Fruit fly (Drosophila melanogaster) whole organism, embryonic: Measurements from ENCODE around the gene mRpS14.

Source experiments
- Atf3 ChIP-seq: fragments of 200-800 bp; sonication (Bioruptor generic); optimal IDR thresholded peaks from 3 replicates; lab custom pipeline; 2016; ENCODE audit warnings: missing biosample characterization, missing genetic modification characterization
- Bgb ChIP-seq: fragments of 200-800 bp; sonication (Bioruptor generic); IDR thresholded peaks from 2 replicates; pipeline ENCODE4 v1.3.6; 2022; ENCODE audit warnings: missing biosample characterization, missing genetic modification characterization; ENCODE audit not compliant: partially characterized antibody
- CG10274 ChIP-seq: fragments of 200-800 bp; sonication (Bioruptor generic); optimal IDR thresholded peaks from 3 replicates; lab custom pipeline; 2017; ENCODE audit warnings: missing biosample characterization, mild to moderate bottlenecking, missing genetic modification characterization
- CG11695 ChIP-seq: fragments of 200-800 bp; sonication (Bioruptor generic); IDR thresholded peaks from 3 replicates; pipeline ENCODE4 v1.3.6; 2022; ENCODE audit warnings: missing biosample characterization, missing genetic modification characterization
- CG12071 ChIP-seq: fragments of 200-800 bp; sonication (Bioruptor generic); optimal IDR thresholded peaks from 3 replicates; lab custom pipeline; 2018; ENCODE audit warnings: missing biosample characterization, mild to moderate bottlenecking, missing genetic modification characterization
- CG1233 ChIP-seq: fragments of 200-800 bp; sonication (Bioruptor generic); optimal IDR thresholded peaks from 4 replicates; lab custom pipeline; 2018; ENCODE audit warnings: missing biosample characterization, mild to moderate bottlenecking, missing genetic modification characterization
- CG12659 ChIP-seq: fragments of 200-800 bp; sonication (Bioruptor generic); optimal IDR thresholded peaks from 3 replicates; lab custom pipeline; 2017; ENCODE audit warnings: mild to moderate bottlenecking, missing biosample characterization, missing genetic modification reagents, missing genetic modification characterization
- CG13424 ChIP-seq: fragments of 200-800 bp; sonication (Bioruptor generic); optimal IDR thresholded peaks from 2 replicates; lab custom pipeline; 2019; ENCODE audit warnings: missing biosample characterization, mild to moderate bottlenecking, missing genetic modification characterization, moderate library complexity
- CG13894 ChIP-seq: fragments of 200-800 bp; sonication (Bioruptor generic); optimal IDR thresholded peaks from 3 replicates; lab custom pipeline; 2018; ENCODE audit warnings: missing biosample characterization, mild to moderate bottlenecking, missing genetic modification characterization, moderate library complexity
- CG15479 ChIP-seq: fragments of 200-800 bp; sonication (Bioruptor generic); optimal IDR thresholded peaks from 3 replicates; lab custom pipeline; 2019; ENCODE audit warnings: missing biosample characterization, mild to moderate bottlenecking, missing genetic modification characterization, moderate library complexity
- CG15696 ChIP-seq: fragments of 200-800 bp; sonication (Bioruptor generic); optimal IDR thresholded peaks from 2 replicates; lab custom pipeline; 2019; ENCODE audit warnings: missing biosample characterization, mild to moderate bottlenecking, missing genetic modification characterization, moderate library complexity
- CG1602 ChIP-seq: fragments of 200-800 bp; sonication (Bioruptor generic); optimal IDR thresholded peaks from 3 replicates; lab custom pipeline; 2016; ENCODE audit warnings: missing biosample characterization, missing genetic modification characterization
- CG17359 ChIP-seq: fragments of 200-800 bp; sonication (Bioruptor generic); optimal IDR thresholded peaks from 3 replicates; lab custom pipeline; 2018; ENCODE audit warnings: missing biosample characterization, mild to moderate bottlenecking, missing genetic modification characterization, moderate library complexity
- CG18599 ChIP-seq: fragments of 200-800 bp; sonication (Bioruptor generic); optimal IDR thresholded peaks from 3 replicates; lab custom pipeline; 2017; ENCODE audit warnings: missing biosample characterization, missing genetic modification characterization, mild to moderate bottlenecking, moderate library complexity, missing genetic modification reagents
- CG18764 ChIP-seq: fragments of 200-800 bp; sonication (Bioruptor generic); optimal IDR thresholded peaks from 3 replicates; lab custom pipeline; 2016; ENCODE audit warnings: missing biosample characterization, missing genetic modification characterization
- CG2678 ChIP-seq: fragments of 200-800 bp; sonication (Bioruptor generic); optimal IDR thresholded peaks from 3 replicates; lab custom pipeline; 2019; ENCODE audit warnings: missing biosample characterization, mild to moderate bottlenecking, missing genetic modification characterization, moderate library complexity
- CG31441 ChIP-seq: fragments of 200-800 bp; sonication (Bioruptor generic); IDR thresholded peaks from 2 replicates; pipeline ENCODE4 v1.3.6; 2022; ENCODE audit warnings: missing biosample characterization, missing genetic modification characterization
- CG32532 ChIP-seq: fragments of 200-800 bp; sonication (Bioruptor generic); IDR thresholded peaks from 2 replicates; pipeline ENCODE4 v1.3.6; 2022; ENCODE audit warnings: missing biosample characterization, missing genetic modification characterization
- CG33557 ChIP-seq: fragments of 200-800 bp; sonication (Bioruptor generic); optimal IDR thresholded peaks from 2 replicates; lab custom pipeline; 2019; ENCODE audit warnings: missing biosample characterization, mild to moderate bottlenecking, missing genetic modification characterization, moderate library complexity
- CG6689 ChIP-seq: fragments of 200-800 bp; sonication (Bioruptor generic); IDR thresholded peaks from 2 replicates; pipeline ENCODE4 v1.3.6; 2022; ENCODE audit warnings: missing biosample characterization, missing genetic modification characterization
- CG6813 ChIP-seq: fragments of 200-800 bp; sonication (Bioruptor generic); optimal IDR thresholded peaks from 2 replicates; lab custom pipeline; 2017; ENCODE audit warnings: missing biosample characterization, missing genetic modification characterization, mild to moderate bottlenecking, moderate library complexity, missing genetic modification reagents
- CG7556 ChIP-seq: fragments of 200-800 bp; sonication (Bioruptor generic); optimal IDR thresholded peaks from 2 replicates; lab custom pipeline; 2017; ENCODE audit warnings: missing biosample characterization, mild to moderate bottlenecking, missing genetic modification characterization
- CG7963 ChIP-seq: fragments of 200-800 bp; sonication (Bioruptor generic); IDR thresholded peaks from 3 replicates; pipeline ENCODE4 v1.3.6; 2022; ENCODE audit warnings: missing biosample characterization, missing genetic modification characterization; ENCODE audit not compliant: partially characterized antibody
- CG8281 ChIP-seq: fragments of 200-800 bp; sonication (Bioruptor generic); optimal IDR thresholded peaks from 2 replicates; lab custom pipeline; 2018; ENCODE audit warnings: missing biosample characterization, mild to moderate bottlenecking, missing genetic modification characterization, moderate library complexity
- CG8944 ChIP-seq: fragments of 200-800 bp; sonication (Bioruptor generic); optimal IDR thresholded peaks from 3 replicates; lab custom pipeline; 2016; ENCODE audit warnings: missing biosample characterization, missing genetic modification characterization
- D19B ChIP-seq: fragments of 200-800 bp; sonication (Bioruptor generic); optimal IDR thresholded peaks from 2 replicates; lab custom pipeline; 2017; ENCODE audit warnings: missing biosample characterization, mild to moderate bottlenecking, missing genetic modification characterization
- Deaf1 ChIP-seq: fragments of 200-800 bp; optimal IDR thresholded peaks from 3 replicates; lab custom pipeline; 2019; ENCODE audit warnings: missing biosample characterization, mild to moderate bottlenecking, missing genetic modification characterization, moderate library complexity
- Dref ChIP-seq: fragments of 200-800 bp; sonication (Bioruptor generic); IDR thresholded peaks from 2 replicates; pipeline ENCODE4 v1.3.6; 2022; ENCODE audit warnings: missing biosample characterization, missing genetic modification characterization
- GATAe ChIP-seq: fragments of 200-800 bp; sonication (Bioruptor generic); conservative IDR thresholded peaks from 2 replicates; pipeline ENCODE4 v1.3.6; 2022; ENCODE audit warnings: missing biosample characterization, missing genetic modification characterization
- Gug ChIP-seq: fragments of 200-800 bp; sonication (Bioruptor generic); IDR thresholded peaks from 4 replicates; pipeline ENCODE4 v1.3.6; 2022; ENCODE audit warnings: missing biosample characterization, missing genetic modification characterization
- H15 ChIP-seq: fragments of 200-800 bp; sonication (Bioruptor generic); IDR thresholded peaks from 3 replicates; pipeline ENCODE4 v1.3.6; 2022; ENCODE audit warnings: missing biosample characterization, missing genetic modification characterization
- Hsf ChIP-seq: fragments of 200-800 bp; sonication (Bioruptor generic); optimal IDR thresholded peaks from 3 replicates; lab custom pipeline; 2016; ENCODE audit warnings: missing biosample characterization, missing genetic modification characterization
- Kr ChIP-seq: fragments of 200-800 bp; sonication (Bioruptor generic); optimal IDR thresholded peaks from 2 replicates; lab custom pipeline; 2017; ENCODE audit warnings: missing biosample characterization, mild to moderate bottlenecking, missing genetic modification characterization
- MESR4 ChIP-seq: fragments of 200-800 bp; sonication (Bioruptor generic); optimal IDR thresholded peaks from 2 replicates; lab custom pipeline; 2018; ENCODE audit warnings: missing biosample characterization, mild to moderate bottlenecking, missing genetic modification characterization, moderate library complexity
- NC2β ChIP-seq: fragments of 200-800 bp; sonication (Bioruptor generic); optimal IDR thresholded peaks from 2 replicates; lab custom pipeline; 2016; ENCODE audit warnings: missing biosample characterization, missing genetic modification characterization
- Neu2 ChIP-seq: fragments of 200-800 bp; sonication (Bioruptor generic); optimal IDR thresholded peaks from 3 replicates; lab custom pipeline; 2016; ENCODE audit warnings: missing biosample characterization, missing genetic modification characterization, borderline replicate concordance
- PHDP ChIP-seq: fragments of 200-800 bp; sonication (Bioruptor generic); optimal IDR thresholded peaks from 3 replicates; lab custom pipeline; 2018; ENCODE audit warnings: missing biosample characterization, mild to moderate bottlenecking, missing genetic modification characterization, moderate library complexity
- Pdp1 ChIP-seq, 2 experiments: fragments of 200-800 bp; sonication (Bioruptor generic); optimal IDR thresholded peaks; 3 replicates each; lab custom pipeline; 2016; ENCODE audit warnings: missing biosample characterization in 2 of 2, missing genetic modification characterization in 2 of 2, mild to moderate bottlenecking in 1 of 2, moderate library complexity in 1 of 2
- bsh ChIP-seq, 2 experiments: fragments of 200-800 bp; sonication (Bioruptor generic); optimal IDR thresholded peaks; 2 replicates each; lab custom pipeline; 2017 to 2018; ENCODE audit warnings: mild to moderate bottlenecking in 2 of 2, missing biosample characterization in 2 of 2, missing genetic modification characterization in 2 of 2, moderate library complexity in 1 of 2
- cato ChIP-seq: fragments of 200-800 bp; sonication (Bioruptor generic); optimal IDR thresholded peaks from 2 replicates; lab custom pipeline; 2016; ENCODE audit warnings: missing biosample characterization, missing genetic modification characterization, borderline replicate concordance
- crol ChIP-seq: fragments of 200-800 bp; sonication (Bioruptor generic); IDR thresholded peaks from 2 replicates; pipeline ENCODE4 v1.3.6; 2022; ENCODE audit warnings: missing biosample characterization, missing genetic modification characterization
- dan ChIP-seq: fragments of 200-800 bp; sonication (Bioruptor generic); IDR thresholded peaks from 2 replicates; pipeline ENCODE4 v1.3.6; 2022; ENCODE audit warnings: missing biosample characterization, missing genetic modification characterization
- dmrt99B ChIP-seq: fragments of 200-800 bp; sonication (Bioruptor generic); optimal IDR thresholded peaks from 2 replicates; lab custom pipeline; 2018; ENCODE audit warnings: missing biosample characterization, mild to moderate bottlenecking, missing genetic modification characterization, moderate library complexity
- hb ChIP-seq: fragments of 200-800 bp; sonication (Bioruptor generic); IDR thresholded peaks from 3 replicates; pipeline ENCODE4 v1.3.6; 2022; ENCODE audit warnings: missing biosample characterization, missing genetic modification characterization; ENCODE audit not compliant: partially characterized antibody
- her ChIP-seq: fragments of 200-800 bp; sonication (Bioruptor generic); optimal IDR thresholded peaks from 2 replicates; lab custom pipeline; 2016; ENCODE audit warnings: missing biosample characterization, missing genetic modification characterization
- klu ChIP-seq: fragments of 200-800 bp; sonication (Bioruptor generic); IDR thresholded peaks from 2 replicates; pipeline ENCODE4 v1.3.6; 2022; ENCODE audit warnings: missing biosample characterization, missing genetic modification characterization
- nom ChIP-seq: fragments of 200-800 bp; sonication (Bioruptor generic); optimal IDR thresholded peaks from 2 replicates; lab custom pipeline; 2017; ENCODE audit warnings: missing biosample characterization, missing genetic modification characterization, mild to moderate bottlenecking, moderate library complexity, missing genetic modification reagents
- org-1 ChIP-seq: fragments of 200-800 bp; sonication (Bioruptor generic); optimal IDR thresholded peaks from 2 replicates; lab custom pipeline; 2017; ENCODE audit warnings: missing biosample characterization, missing genetic modification characterization
- vnd ChIP-seq: fragments of 200-800 bp; sonication (Bioruptor generic); IDR thresholded peaks from 3 replicates; pipeline ENCODE4 v1.3.6; 2022; ENCODE audit warnings: missing biosample characterization, missing genetic modification characterization; ENCODE audit not compliant: partially characterized antibody
- wor ChIP-seq: fragments of 200-800 bp; sonication (Bioruptor generic); IDR thresholded peaks from 2 replicates; pipeline ENCODE4 v1.3.6; 2022; ENCODE audit warnings: missing biosample characterization, missing genetic modification characterization

The mRpS14 gene

dm6 chrX:19520888-19521287 is 40.9 kb upstream of the mRpS14 start (continued):
- TF ChIP-seq bsh (GFP tag; optimal IDR thresholded peaks at IDR 0.05; lab: Kevin White, UChicago) (no peak), NC2β (no peak), CG32532 (GFP tag; lab: Robert Waterston, UW) (peak; percentile 32; the same call in 1 of the 2 replicates), CG1233 (GFP tag; lab: Kevin White, UChicago) (no peak), dmrt99B (tag; lab: Kevin White, UChicago) (no peak), Hsf (GFP tag; lab: Kevin White, UChicago) (no peak), H15 (GFP tag; lab: Robert Waterston, UW) (no peak), CG6689 (GFP tag; lab: Robert Waterston, UW) (no peak), hb (no peak), CG31441 (GFP tag; lab: Robert Waterston, UW) (no peak), CG17359 (tag; lab: Kevin White, UChicago) (no peak), CG7556 (GFP tag; lab: Kevin White, UChicago) (no peak), wor (no peak), CG6813 (no peak), PHDP (tag; lab: Kevin White, UChicago) (no peak), Gug (GFP tag; lab: Robert Waterston, UW) (no peak), nom (GFP tag; lab: Kevin White, UChicago) (no peak), MESR4 (peak; percentile 29), vnd (GFP tag; lab: Robert Waterston, UW) (no peak), Dref (GFP tag; lab: Robert Waterston, UW) (peak; percentile 55), CG8944 (GFP tag; lab: Kevin White, UChicago) (no peak), CG18764 (no peak), cato (GFP tag; lab: Kevin White, UChicago) (no peak), CG12659 (GFP tag; lab: Kevin White, UChicago) (no peak), CG2678 (tag; lab: Kevin White, UChicago) (no peak), CG13424 (no peak), dan (GFP tag; lab: Robert Waterston, UW) (no peak), CG33557 (GFP tag; lab: Kevin White, UChicago) (no peak), CG15479 (GFP tag; lab: Kevin White, UChicago) (peak; percentile 79), klu (GFP tag; lab: Robert Waterston, UW) (no peak), crol (peak; percentile 78), her (GFP tag; lab: Kevin White, UChicago) (no peak), org-1 (GFP tag; lab: Kevin White, UChicago) (no peak), Kr (GFP tag; lab: Kevin White, UChicago) (no peak), Atf3 (GFP tag; lab: Kevin White, UChicago) (no peak), CG8281 (tag; lab: Kevin White, UChicago) (no peak), CG7963 (no peak), CG1602 (GFP tag; lab: Kevin White, UChicago) (no peak), Bgb (GFP tag; lab: Robert Waterston, UW) (no peak), CG13894 (tag; lab: Kevin White, UChicago) (no peak), CG10274 (GFP tag; lab: Kevin White, UChicago) (no peak), Neu2 (no peak), CG18599 (GFP tag; lab: Kevin White, UChicago) (no peak), D19B (no peak), Pdp1 (GFP tag; optimal IDR thresholded peaks at IDR 0.05; lab: Kevin White, UChicago) (peak in 1 of 2 experiments; percentile 95), Deaf1 (tag; lab: Kevin White, UChicago) (no peak), CG15696 (no peak), GATAe (GFP tag; lab: Robert Waterston, UW) (0 out of 2 replicates have a peak, but pooled peaks have one; percentile 11), CG12071 (GFP tag; lab: Kevin White, UChicago) (no peak), CG11695 (no peak)
